Fruit fly (Drosophila melanogaster) S2 (cell line): ENCODE results near the gene Sap30.

Experiments
- CG8478 ChIP-seq: fragments of >200 bp; optimal IDR thresholded peaks from 2 replicates; lab custom pipeline; 2018
- CTCF ChIP-seq, 2 experiments: fragments of >200 bp; optimal IDR thresholded peaks; 2 replicates each; lab custom pipeline; 2018

- TF ChIP-seq CG8478 (lab: Kevin White, UChicago) = no peak
- no peak for TF ChIP-seq CTCF (optimal IDR thresholded peaks at IDR 0.05; lab: Kevin White, UChicago)
These were observed 6.8 kb upstream of the Sap30 start for dm6 chrX:16780244-16780643.
